Worm (Caenorhabditis elegans): ENCODE measurements around the gene F19B10.10.

DNA sequence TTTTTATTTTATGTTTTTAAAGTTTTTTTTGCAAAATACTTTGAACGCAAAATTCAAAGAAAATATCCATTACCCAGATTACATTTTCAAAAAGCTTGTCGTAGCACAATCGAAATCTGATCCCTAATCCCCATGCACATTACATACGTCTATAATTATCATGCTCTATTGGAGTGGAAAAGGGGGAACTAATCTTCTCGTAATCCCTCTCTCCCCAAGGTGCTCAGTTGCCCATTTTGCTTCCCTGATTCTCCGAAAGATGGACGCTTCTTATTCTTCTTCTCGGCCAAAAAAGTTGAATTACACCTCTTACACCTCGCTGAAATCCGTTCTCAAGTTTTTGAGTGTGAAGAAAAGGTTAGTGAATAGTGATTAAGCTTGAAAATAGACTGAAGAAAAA, 29.8 kb upstream of the F19B10.10 start, which contains the start of gene fbxc-53:
- no peak for TF ChIP-seq med-1 (GFP tag; optimal IDR thresholded peaks at IDR 0.05; ENCODE audit: insufficient read depth)
- no peak for TF ChIP-seq flt-1 (GFP tag; IDR thresholded peaks at IDR 0.05)
- no peak for TF ChIP-seq cog-1 (tag; optimal IDR thresholded peaks at IDR 0.05)

Measured in whole organism, midembryonic.